Worm (Caenorhabditis elegans) whole organism, midembryonic: Measurements from ENCODE around the gene comt-3.

ENCODE experiments used
- flt-1 ChIP-seq: fragments of 200-800 bp; sonication (Bioruptor generic); IDR thresholded peaks from 2 replicates; pipeline ENCODE4 v1.3.6; 2022; ENCODE audit warnings: missing genetic modification characterization, missing compliant biosample characterization
- klf-2 ChIP-seq: fragments of 200-800 bp; sonication (Bioruptor generic); conservative IDR thresholded peaks from 2 replicates; pipeline ENCODE4 v1.3.6; 2022; ENCODE audit warnings: missing genetic modification reagents, missing genetic modification characterization, missing compliant biosample characterization
- med-1 ChIP-seq: sonication (generic microtip); optimal IDR thresholded peaks from 2 replicates; lab custom pipeline; 2017; ENCODE audit warnings: missing genetic modification characterization, mild to moderate bottlenecking, missing compliant biosample characterization, antibody characterized with exemption, missing genetic modification reagents; ENCODE audit not compliant: insufficient read depth
- ref-1 ChIP-seq: fragments of 200-800 bp; sonication (Bioruptor generic); conservative IDR thresholded peaks from 2 replicates; pipeline ENCODE4 v1.3.6; 2022; ENCODE audit warnings: missing genetic modification reagents, missing genetic modification characterization, missing compliant biosample characterization
- ztf-29 ChIP-seq: fragments of 200-800 bp; sonication (Bioruptor generic); IDR thresholded peaks from 2 replicates; pipeline ENCODE4 v1.3.6; 2022; ENCODE audit warnings: missing genetic modification reagents, missing genetic modification characterization, missing compliant biosample characterization

DNA sequence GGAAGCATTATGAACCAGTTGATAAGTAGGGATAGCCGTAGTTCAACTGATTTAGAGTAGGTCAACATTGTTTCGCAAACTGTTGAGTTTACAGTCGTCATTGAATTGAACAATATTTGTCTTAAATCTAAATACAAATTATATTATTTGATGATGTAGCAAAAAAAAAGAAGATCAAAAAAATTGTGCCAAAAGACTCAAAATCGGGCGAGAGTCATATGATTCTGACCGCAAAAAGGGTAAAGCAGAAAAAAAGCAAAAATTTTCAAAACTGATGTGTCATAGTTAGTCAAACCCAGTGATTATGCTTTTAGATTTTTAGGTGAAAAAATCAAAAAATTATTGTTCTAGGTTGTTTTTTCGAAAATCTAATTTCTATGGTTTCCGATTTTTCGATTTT lies 29.6 kb upstream of the comt-3 start, which contains the start of gene srab-13:
- TF ChIP-seq med-1 (GFP tag; lab: Kevin White, UChicago): no peak
- no peak for TF ChIP-seq flt-1 (GFP tag; lab: Robert Waterston, UW)
- TF ChIP-seq klf-2 (GFP tag; lab: Robert Waterston, UW): no peak
- no peak for TF ChIP-seq ref-1 (GFP tag; lab: Robert Waterston, UW)
- no peak for TF ChIP-seq ztf-29 (GFP tag; lab: Robert Waterston, UW)
